Worm (Caenorhabditis elegans) whole organism, L4 larva: ENCODE data around the gene Y51H4A.5.
A peak's percentile ranks its signal among the peaks of the same experiment; 100 is the strongest.

Source experiments
- F26F4.8 ChIP-seq: fragments of 200-800 bp; sonication (Bioruptor generic); conservative IDR thresholded peaks from 2 replicates; pipeline ENCODE4 v1.3.6; 2022; ENCODE audit warnings: missing genetic modification characterization, missing compliant biosample characterization
- F44E2.7 ChIP-seq: fragments of 200-800 bp; sonication (Bioruptor generic); IDR thresholded peaks from 2 replicates; pipeline ENCODE4 v2.1.2; 2022; ENCODE audit warnings: missing genetic modification characterization, missing compliant biosample characterization
- F49E8.2 ChIP-seq: sonication (generic microtip); optimal IDR thresholded peaks from 2 replicates; lab custom pipeline; 2016; ENCODE audit warnings: missing compliant biosample characterization, mild to moderate bottlenecking, missing genetic modification characterization, borderline replicate concordance
- T20F7.1 ChIP-seq: fragments of 200-800 bp; sonication (Bioruptor generic); optimal IDR thresholded peaks from 2 replicates; lab custom pipeline; 2018; ENCODE audit warnings: mild to moderate bottlenecking, missing genetic modification characterization, missing compliant biosample characterization
- Y5F2A.4 ChIP-seq: fragments of 200-800 bp; sonication (Bioruptor generic); optimal IDR thresholded peaks from 2 replicates; lab custom pipeline; 2018; ENCODE audit warnings: mild to moderate bottlenecking, missing genetic modification characterization, missing compliant biosample characterization
- ama-1 ChIP-seq: fragments of 150-350 bp; optimal IDR thresholded peaks from 2 replicates; lab custom pipeline; 2014; ENCODE audit warnings: inconsistent platforms, mixed read lengths
- arid-1 ChIP-seq: fragments of 200-800 bp; sonication (Bioruptor generic); conservative IDR thresholded peaks from 2 replicates; pipeline ENCODE4 v1.3.6; 2022; ENCODE audit warnings: missing genetic modification reagents, missing genetic modification characterization, missing compliant biosample characterization
- attf-4 ChIP-seq: sonication (generic microtip); optimal IDR thresholded peaks from 3 replicates; lab custom pipeline; 2017; ENCODE audit warnings: missing biosample characterization, missing genetic modification characterization
- ceh-20 ChIP-seq: fragments of 200-800 bp; sonication (Bioruptor generic); IDR thresholded peaks from 2 replicates; pipeline ENCODE4 v1.3.6; 2022; ENCODE audit warnings: missing genetic modification reagents, missing genetic modification characterization, missing compliant biosample characterization
- ceh-28 ChIP-seq: fragments of 150-350 bp; optimal IDR thresholded peaks from 2 replicates; lab custom pipeline; 2014; ENCODE audit warnings: missing biosample characterization, missing genetic modification reagents, missing genetic modification characterization
- ceh-32 ChIP-seq: sonication (generic microtip); optimal IDR thresholded peaks from 2 replicates; lab custom pipeline; 2016; ENCODE audit warnings: mild to moderate bottlenecking, missing genetic modification characterization, missing compliant biosample characterization; ENCODE audit not compliant: poor library complexity
- ceh-44 ChIP-seq: fragments of 200-800 bp; sonication (Bioruptor generic); IDR thresholded peaks from 2 replicates; pipeline ENCODE4 v1.3.6; 2022; ENCODE audit warnings: missing genetic modification reagents, missing genetic modification characterization, missing compliant biosample characterization
- ceh-62 ChIP-seq: sonication (generic microtip); optimal IDR thresholded peaks from 2 replicates; lab custom pipeline; 2017; ENCODE audit warnings: missing biosample characterization, missing genetic modification characterization
- cey-2 ChIP-seq: sonication (generic microtip); optimal IDR thresholded peaks from 3 replicates; lab custom pipeline; 2017; ENCODE audit warnings: missing genetic modification characterization, mild to moderate bottlenecking, missing compliant biosample characterization, antibody characterized with exemption, borderline replicate concordance; ENCODE audit not compliant: insufficient read depth
- daf-12 ChIP-seq: fragments of 150-350 bp; optimal IDR thresholded peaks from 2 replicates; lab custom pipeline; 2014; ENCODE audit warnings: missing biosample characterization, missing genetic modification reagents, missing genetic modification characterization
- daf-16 ChIP-seq, 3 experiments: sonication (generic microtip); optimal IDR thresholded peaks; 2 replicates each; lab custom pipeline; 2016 to 2017; ENCODE audit warnings: missing genetic modification characterization in 3 of 3, missing genetic modification reagents in 3 of 3, mild to moderate bottlenecking in 2 of 3, missing compliant biosample characterization in 2 of 3, missing biosample characterization in 1 of 3, moderate library complexity in 1 of 3
- daf-19 ChIP-seq: fragments of 200-800 bp; sonication (Bioruptor generic); conservative IDR thresholded peaks from 2 replicates; pipeline ENCODE4 v1.3.6; 2022; ENCODE audit warnings: missing genetic modification characterization, missing compliant biosample characterization
- daf-8 ChIP-seq: fragments of 200-800 bp; sonication (Bioruptor generic); IDR thresholded peaks from 2 replicates; pipeline ENCODE4 v1.3.6; 2022; ENCODE audit warnings: missing genetic modification characterization, missing compliant biosample characterization
- dmd-6 ChIP-seq: fragments of 200-800 bp; sonication (Bioruptor generic); IDR thresholded peaks from 2 replicates; pipeline ENCODE4 v1.3.6; 2022; ENCODE audit warnings: missing genetic modification reagents, missing genetic modification characterization, missing compliant biosample characterization
- egl-27 ChIP-seq: sonication (generic microtip); optimal IDR thresholded peaks from 3 replicates; lab custom pipeline; 2017; ENCODE audit warnings: missing biosample characterization, missing genetic modification reagents, missing genetic modification characterization
- egl-43 ChIP-seq: fragments of 200-800 bp; sonication (Bioruptor generic); IDR thresholded peaks from 2 replicates; pipeline ENCODE4 v1.3.6; 2022; ENCODE audit warnings: missing genetic modification reagents, missing genetic modification characterization, missing compliant biosample characterization
- hif-1 ChIP-seq, 2 experiments: sonication (generic microtip); optimal IDR thresholded peaks; 2 replicates each; lab custom pipeline; 2016 to 2017; ENCODE audit warnings: missing compliant biosample characterization in 2 of 2, missing genetic modification characterization in 2 of 2, missing genetic modification reagents in 2 of 2, missing genotype in 2 of 2, mild to moderate bottlenecking in 1 of 2
- hlh-30 ChIP-seq: sonication (generic microtip); optimal IDR thresholded peaks from 2 replicates; lab custom pipeline; 2017; ENCODE audit warnings: antibody characterized with exemption, mild to moderate bottlenecking, missing genetic modification characterization, missing compliant biosample characterization; ENCODE audit not compliant: insufficient read depth
- lin-1 ChIP-seq: fragments of 200-800 bp; sonication (Bioruptor generic); IDR thresholded peaks from 2 replicates; pipeline ENCODE4 v1.3.6; 2022; ENCODE audit warnings: missing genetic modification reagents, missing genetic modification characterization, missing compliant biosample characterization
- lin-13 ChIP-seq: fragments of 150-350 bp; optimal IDR thresholded peaks from 2 replicates; lab custom pipeline; 2014; ENCODE audit warnings: missing biosample characterization, missing genetic modification reagents, missing genetic modification characterization
- lin-38 ChIP-seq: fragments of 200-800 bp; sonication (Bioruptor generic); IDR thresholded peaks from 2 replicates; pipeline ENCODE4 v1.3.6; 2022; ENCODE audit warnings: missing genetic modification reagents, missing genetic modification characterization, missing compliant biosample characterization
- lin-39 ChIP-seq: fragments of 150-350 bp; optimal IDR thresholded peaks from 2 replicates; lab custom pipeline; 2014; ENCODE audit warnings: missing biosample characterization, missing genetic modification reagents, missing genetic modification characterization
- lir-3 ChIP-seq: sonication (generic microtip); optimal IDR thresholded peaks from 2 replicates; lab custom pipeline; 2016; ENCODE audit warnings: mild to moderate bottlenecking, missing genetic modification characterization, missing compliant biosample characterization
- lsy-2 ChIP-seq, 2 experiments: fragments of 150-350 bp in 1 of 2; sonication (generic microtip) in 1 of 2; optimal IDR thresholded peaks; 2 replicates each; lab custom pipeline; 2014 to 2017; ENCODE audit warnings: missing biosample characterization in 2 of 2, missing genetic modification characterization in 2 of 2
- madf-5 ChIP-seq, 2 experiments: fragments of 200-800 bp; sonication (Bioruptor generic); IDR thresholded peaks; 2 replicates each; pipeline ENCODE4 v1.3.6; 2022; ENCODE audit warnings: missing compliant biosample characterization in 2 of 2, missing genetic modification characterization in 2 of 2
- mdl-1 ChIP-seq, 2 experiments: fragments of 150-350 bp in 1 of 2; sonication (generic microtip) in 1 of 2; optimal IDR thresholded peaks; 2 replicates each; lab custom pipeline; 2014 to 2017; ENCODE audit warnings: missing biosample characterization in 2 of 2, missing genetic modification characterization in 2 of 2
- mdt-29 ChIP-seq: fragments of 200-800 bp; sonication (Bioruptor generic); IDR thresholded peaks from 2 replicates; pipeline ENCODE4 v1.3.6; 2022; ENCODE audit warnings: missing genetic modification reagents, missing genetic modification characterization, missing compliant biosample characterization
- mes-2 ChIP-seq: sonication (generic microtip); optimal IDR thresholded peaks from 2 replicates; lab custom pipeline; 2016; ENCODE audit warnings: missing genotype, mild to moderate bottlenecking, missing genetic modification characterization, missing compliant biosample characterization; ENCODE audit not compliant: poor library complexity, severe bottlenecking
- mxl-2 ChIP-seq: fragments of 200-800 bp; sonication (Bioruptor generic); conservative IDR thresholded peaks from 2 replicates; pipeline ENCODE4 v1.3.6; 2022; ENCODE audit warnings: missing genetic modification reagents, missing genetic modification characterization, missing compliant biosample characterization
- nhr-102 ChIP-seq: sonication (generic microtip); optimal IDR thresholded peaks from 2 replicates; lab custom pipeline; 2016; ENCODE audit warnings: mild to moderate bottlenecking, missing genetic modification characterization, moderate library complexity, missing compliant biosample characterization
- nhr-111 ChIP-seq: fragments of 200-800 bp; sonication (Bioruptor generic); optimal IDR thresholded peaks from 2 replicates; lab custom pipeline; 2018; ENCODE audit warnings: mild to moderate bottlenecking, missing genetic modification characterization, missing compliant biosample characterization
- nhr-237 ChIP-seq: sonication (generic microtip); optimal IDR thresholded peaks from 2 replicates; lab custom pipeline; 2017; ENCODE audit warnings: missing biosample characterization, missing genetic modification characterization
- nhr-28 ChIP-seq: fragments of 150-350 bp; optimal IDR thresholded peaks from 2 replicates; lab custom pipeline; 2014; ENCODE audit warnings: missing biosample characterization, missing genetic modification characterization
- nhr-42 ChIP-seq: fragments of 200-800 bp; sonication (Bioruptor generic); IDR thresholded peaks from 2 replicates; pipeline ENCODE4 v1.3.6; 2022; ENCODE audit warnings: missing genetic modification characterization, missing compliant biosample characterization
- nhr-6 ChIP-seq: fragments of 150-350 bp; optimal IDR thresholded peaks from 2 replicates; lab custom pipeline; 2014; ENCODE audit warnings: missing biosample characterization, missing genetic modification characterization
- pha-4 ChIP-seq, 2 experiments: fragments of 150-350 bp in 1 of 2; fragments of 200-800 bp in 1 of 2; sonication (Bioruptor generic) in 1 of 2; IDR thresholded peaks in 1 of 2; optimal IDR thresholded peaks in 1 of 2; 2 replicates each; pipeline versions ENCODE4 v1.3.6 to Lab custom; 2014 to 2022; ENCODE audit warnings: missing genetic modification characterization in 2 of 2, missing genetic modification reagents in 2 of 2, missing biosample characterization in 1 of 2, missing compliant biosample characterization in 1 of 2
- set-16 ChIP-seq: fragments of 200-800 bp; sonication (Bioruptor generic); IDR thresholded peaks from 2 replicates; pipeline ENCODE4 v1.3.6; 2022; ENCODE audit warnings: missing genetic modification reagents, missing genetic modification characterization, missing compliant biosample characterization
- snpc-1.2 ChIP-seq: fragments of 200-800 bp; sonication (Bioruptor generic); IDR thresholded peaks from 2 replicates; pipeline ENCODE4 v1.3.6; 2022; ENCODE audit warnings: missing genetic modification reagents, missing genetic modification characterization, missing compliant biosample characterization
- tra-1 ChIP-seq: fragments of 200-800 bp; sonication (Bioruptor generic); IDR thresholded peaks from 2 replicates; pipeline ENCODE4 v1.3.6; 2022; ENCODE audit warnings: missing genetic modification reagents, missing genetic modification characterization, missing compliant biosample characterization
- unc-130 ChIP-seq: sonication (generic microtip); optimal IDR thresholded peaks from 2 replicates; lab custom pipeline; 2016; ENCODE audit warnings: missing genetic modification reagents, missing genetic modification characterization, missing compliant biosample characterization
- zfp-2 ChIP-seq: sonication (generic microtip); optimal IDR thresholded peaks from 2 replicates; lab custom pipeline; 2016; ENCODE audit warnings: mild to moderate bottlenecking, missing genetic modification characterization, missing compliant biosample characterization
- zfp-3 ChIP-seq: fragments of 200-800 bp; sonication (Bioruptor generic); conservative IDR thresholded peaks from 2 replicates; pipeline ENCODE4 v1.3.6; 2022; ENCODE audit warnings: missing genetic modification reagents, missing genetic modification characterization, missing compliant biosample characterization
- zip-2 ChIP-seq: fragments of 150-350 bp; optimal IDR thresholded peaks from 2 replicates; lab custom pipeline; 2014; ENCODE audit warnings: missing biosample characterization, missing genetic modification characterization
- ztf-7 ChIP-seq: fragments of 150-350 bp; optimal IDR thresholded peaks from 2 replicates; lab custom pipeline; 2014; ENCODE audit warnings: missing biosample characterization, missing genetic modification characterization

Y51H4A.5 gene

ce11 chrIV:16492327-16492726 is 33.6 kb downstream of the Y51H4A.5 start:
- TF ChIP-seq snpc-1.2 (0 out of 2 replicates have a peak, but pooled peaks have one; percentile 7), pha-4 (GFP tag; IDR thresholded peaks at IDR 0.05; lab: Robert Waterston, UW) (peak; percentile 78), pha-4 (tag; optimal IDR thresholded peaks at IDR 0.05; lab: Kevin White, UChicago) (no peak), F26F4.8 (GFP tag; lab: Robert Waterston, UW) (no peak), lir-3 (no peak), zip-2 (tag; lab: Kevin White, UChicago) (no peak), daf-19 (GFP tag; lab: Robert Waterston, UW) (no peak), ceh-20 (peak; percentile 70), nhr-28 (tag; lab: Kevin White, UChicago) (peak; percentile 87), F49E8.2 (tag; lab: Kevin White, UChicago) (no peak), ceh-44 (peak; percentile 28; the same call in 1 of the 2 replicates), lin-1 (GFP tag; lab: Robert Waterston, UW) (0 out of 2 replicates have a peak, but pooled peaks have one; percentile 20), mxl-2 (GFP tag; lab: Robert Waterston, UW) (no peak; the same call in 1 of the 2 replicates), nhr-42 (GFP tag; lab: Robert Waterston, UW) (0 out of 2 replicates have a peak, but pooled peaks have one; percentile 14), nhr-111 (GFP tag; lab: Kevin White, UChicago) (no peak), lin-13 (GFP tag; lab: Kevin White, UChicago) (peak; percentile 60), tra-1 (GFP tag; lab: Robert Waterston, UW) (peak; percentile 27; the same call in 1 of the 2 replicates), madf-5 (GFP tag; IDR thresholded peaks at IDR 0.05; lab: Robert Waterston, UW) (no peak; a peak in 1 of 4 replicates), egl-27 (tag; lab: Kevin White, UChicago) (no peak), zfp-2 (tag; lab: Kevin White, UChicago) (peak; percentile 23), hif-1 (tag; optimal IDR thresholded peaks at IDR 0.05; lab: Kevin White, UChicago) (peak; percentile 47 to 92), ceh-32 (peak; percentile 63), nhr-102 (tag; lab: Kevin White, UChicago) (peak; percentile 75), mdt-29 (GFP tag; lab: Robert Waterston, UW) (no peak), nhr-237 (tag; lab: Kevin White, UChicago) (no peak), dmd-6 (peak; percentile 81), lsy-2 (tag; optimal IDR thresholded peaks at IDR 0.05; lab: Kevin White, UChicago) (peak; percentile 73 to 82), daf-16 (GFP tag; optimal IDR thresholded peaks at IDR 0.05; lab: Kevin White, UChicago) (peak; percentile 43 to 71), daf-16 (tag; optimal IDR thresholded peaks at IDR 0.05; lab: Kevin White, UChicago) (peak; percentile 86), zfp-3 (GFP tag; lab: Robert Waterston, UW) (peak; percentile 50; the same call in 1 of the 2 replicates), lin-39 (tag; lab: Kevin White, UChicago) (no peak), ceh-28 (tag; lab: Kevin White, UChicago) (peak; percentile 87), arid-1 (peak; percentile 63), hlh-30 (tag; lab: Kevin White, UChicago) (peak; percentile 94), unc-130 (peak; percentile 4), egl-43 (peak; percentile 90), attf-4 (tag; lab: Kevin White, UChicago) (no peak), F44E2.7 (GFP tag; lab: Robert Waterston, UW) (no peak), ztf-7 (tag; lab: Kevin White, UChicago) (peak; percentile 12), daf-8 (GFP tag; lab: Robert Waterston, UW) (no peak), lin-38 (GFP tag; lab: Robert Waterston, UW) (peak; percentile 61), cey-2 (tag; lab: Kevin White, UChicago) (no peak), T20F7.1 (GFP tag; lab: Kevin White, UChicago) (no peak), Y5F2A.4 (GFP tag; lab: Kevin White, UChicago) (no peak), mdl-1 (tag; optimal IDR thresholded peaks at IDR 0.05; lab: Kevin White, UChicago) (peak; percentile 55 to 88), daf-12 (tag; lab: Kevin White, UChicago) (no peak), nhr-6 (tag; lab: Kevin White, UChicago) (peak; percentile 78), ceh-62 (tag; lab: Kevin White, UChicago) (no peak), mes-2 (tag; lab: Kevin White, UChicago) (peak; percentile 64), ama-1 (lab: Kevin White, UChicago) (no peak), set-16 (GFP tag; lab: Robert Waterston, UW) (peak; percentile 97)
